Worm (Caenorhabditis elegans): Measurements from ENCODE around the gene eat-2.

DNA sequence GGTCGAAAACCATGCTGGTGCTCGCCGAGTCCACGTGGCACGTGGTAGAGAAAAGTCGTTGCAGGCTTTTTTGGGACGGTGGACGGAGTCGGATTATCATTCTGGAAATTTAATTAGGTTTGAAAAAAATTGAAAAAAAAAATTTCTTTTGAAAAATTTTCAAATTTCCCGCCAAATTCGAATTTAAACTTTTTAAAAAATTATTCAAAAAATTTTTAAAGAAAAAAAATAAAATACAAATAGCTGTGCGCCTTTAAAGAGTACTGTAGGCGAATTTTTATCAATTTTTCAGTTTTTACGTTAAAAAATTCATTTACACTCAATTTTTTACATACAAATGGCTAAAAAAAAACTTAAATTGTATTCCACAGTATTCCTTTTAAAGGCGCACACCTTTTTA is 44.6 kb downstream of the eat-2 start, which contains the start of gene K09E4.3:
- TF ChIP-seq dao-5 (tag; optimal IDR thresholded peaks at IDR 0.05) = no peak
- TF ChIP-seq W03F9.2 (tag; optimal IDR thresholded peaks at IDR 0.05) = no peak

Data from whole organism, L4/young adult.